Fruit fly (Drosophila melanogaster) whole organism, adult: ENCODE results near the gene CG6865.

Experiments used
- CG11617 ChIP-seq: fragments of 200-800 bp; sonication (Bioruptor generic); optimal IDR thresholded peaks from 2 replicates; lab custom pipeline; 2017; ENCODE audit warnings: mild to moderate bottlenecking, missing biosample characterization, missing genetic modification reagents, missing genetic modification characterization
- CG12768 ChIP-seq: fragments of 200-800 bp; sonication (Bioruptor generic); optimal IDR thresholded peaks from 2 replicates; lab custom pipeline; 2017; ENCODE audit warnings: missing biosample characterization, missing genetic modification characterization, mild to moderate bottlenecking, moderate library complexity, missing genetic modification reagents
- CG14711 ChIP-seq: fragments of 200-800 bp; sonication (Bioruptor generic); optimal IDR thresholded peaks from 2 replicates; lab custom pipeline; 2018; ENCODE audit warnings: missing biosample characterization, mild to moderate bottlenecking, missing genetic modification characterization, moderate library complexity
- CG1620 ChIP-seq: fragments of 200-800 bp; sonication (Bioruptor generic); optimal IDR thresholded peaks from 2 replicates; lab custom pipeline; 2016; ENCODE audit warnings: missing biosample characterization, missing genetic modification characterization
- CG33017 ChIP-seq: fragments of 200-800 bp; sonication (Bioruptor generic); optimal IDR thresholded peaks from 2 replicates; lab custom pipeline; 2018; ENCODE audit warnings: missing biosample characterization, mild to moderate bottlenecking, missing genetic modification characterization, moderate library complexity
- CG7101 ChIP-seq: fragments of 200-800 bp; sonication (Bioruptor generic); optimal IDR thresholded peaks from 2 replicates; lab custom pipeline; 2018; ENCODE audit warnings: missing biosample characterization, mild to moderate bottlenecking, missing genetic modification characterization, moderate library complexity
- Crg-1 ChIP-seq: fragments of 200-800 bp; sonication (Bioruptor generic); optimal IDR thresholded peaks from 2 replicates; lab custom pipeline; 2016; ENCODE audit warnings: missing biosample characterization, missing genetic modification characterization
- Hr96 ChIP-seq: fragments of 200-800 bp; sonication (Bioruptor generic); optimal IDR thresholded peaks from 2 replicates; lab custom pipeline; 2016; ENCODE audit warnings: missing biosample characterization, missing genetic modification characterization
- Mnt ChIP-seq: fragments of 200-800 bp; sonication (Bioruptor generic); optimal IDR thresholded peaks from 2 replicates; lab custom pipeline; 2016; ENCODE audit warnings: missing biosample characterization, mild to moderate bottlenecking, missing genetic modification characterization
- cnc ChIP-seq, 2 experiments: fragments of >200 bp; optimal IDR thresholded peaks; 2 replicates each; lab custom pipeline; 2017
- ovo ChIP-seq: fragments of 200-800 bp; sonication (Bioruptor generic); optimal IDR thresholded peaks from 2 replicates; lab custom pipeline; 2016; ENCODE audit warnings: missing biosample characterization, missing genetic modification characterization
- pad ChIP-seq: fragments of 200-800 bp; sonication (Bioruptor generic); optimal IDR thresholded peaks from 3 replicates; lab custom pipeline; 2017; ENCODE audit warnings: missing biosample characterization, missing genetic modification characterization, mild to moderate bottlenecking, moderate library complexity, missing genetic modification reagents
- tj ChIP-seq: fragments of 200-800 bp; sonication (Bioruptor generic); optimal IDR thresholded peaks from 3 replicates; lab custom pipeline; 2017; ENCODE audit warnings: missing biosample characterization, mild to moderate bottlenecking, missing genetic modification characterization, moderate library complexity

DNA sequence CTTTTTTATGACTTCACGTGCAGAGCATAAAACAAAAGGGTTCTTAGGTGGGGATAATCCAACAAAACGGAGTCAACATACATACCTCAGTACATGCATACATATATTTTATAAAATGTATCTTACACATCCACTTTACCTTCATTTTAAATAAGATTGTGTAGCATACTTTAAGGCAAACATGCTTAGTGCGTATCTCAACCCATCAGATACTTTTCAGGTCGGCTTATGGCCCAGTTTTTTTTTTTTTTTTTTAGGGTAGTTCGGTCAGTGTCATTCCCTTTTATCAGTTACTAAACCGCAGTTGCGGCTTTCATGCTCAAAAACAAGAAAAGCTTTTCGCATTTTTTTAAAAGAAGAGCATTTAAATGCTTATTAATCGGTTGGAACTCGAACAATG, 28.5 kb downstream of the CG6865 start, which contains the start of gene NijB:
- TF ChIP-seq Hr96 (GFP tag; lab: Kevin White, UChicago) (no peak), CG12768 (GFP tag; lab: Kevin White, UChicago) (no peak), CG11617 (GFP tag; lab: Kevin White, UChicago) (no peak), CG33017 (no peak), cnc (optimal IDR thresholded peaks at IDR 0.05; lab: Kevin White, UChicago) (no peak), CG14711 (no peak), CG1620 (GFP tag; lab: Kevin White, UChicago) (no peak), ovo (no peak), tj (GFP tag; lab: Kevin White, UChicago) (no peak), pad (no peak), Mnt (GFP tag; lab: Kevin White, UChicago) (no peak), CG7101 (no peak), Crg-1 (no peak)
